Fruit fly (Drosophila melanogaster) whole organism, embryonic: ENCODE measurements around the gene CG17177.

ENCODE experiments used
- Blimp-1 ChIP-seq: fragments of 200-800 bp; sonication (Bioruptor generic); optimal IDR thresholded peaks from 3 replicates; lab custom pipeline; 2018; ENCODE audit warnings: missing biosample characterization, missing genetic modification characterization, mild to moderate bottlenecking, moderate library complexity, missing genetic modification reagents
- C15 ChIP-seq: fragments of 200-800 bp; sonication (Bioruptor generic); IDR thresholded peaks from 3 replicates; pipeline ENCODE4 v1.3.6; 2022; ENCODE audit warnings: missing biosample characterization, missing genetic modification characterization
- CG11504 ChIP-seq: fragments of 200-800 bp; sonication (Bioruptor generic); optimal IDR thresholded peaks from 3 replicates; lab custom pipeline; 2019; ENCODE audit warnings: missing biosample characterization, mild to moderate bottlenecking, missing genetic modification characterization, moderate library complexity
- CG11695 ChIP-seq: fragments of 200-800 bp; sonication (Bioruptor generic); IDR thresholded peaks from 3 replicates; pipeline ENCODE4 v1.3.6; 2022; ENCODE audit warnings: missing biosample characterization, missing genetic modification characterization
- CG13287 ChIP-seq: fragments of 200-800 bp; sonication (Bioruptor generic); IDR thresholded peaks from 2 replicates; pipeline ENCODE4 v1.3.6; 2022; ENCODE audit warnings: missing biosample characterization, missing genetic modification characterization; ENCODE audit not compliant: partially characterized antibody
- CG13624 ChIP-seq: fragments of 200-800 bp; sonication (Bioruptor generic); optimal IDR thresholded peaks from 2 replicates; lab custom pipeline; 2016; ENCODE audit warnings: missing biosample characterization, missing genetic modification characterization
- CG13894 ChIP-seq: fragments of 200-800 bp; sonication (Bioruptor generic); optimal IDR thresholded peaks from 3 replicates; lab custom pipeline; 2018; ENCODE audit warnings: missing biosample characterization, mild to moderate bottlenecking, missing genetic modification characterization, moderate library complexity
- CG14667 ChIP-seq: fragments of 200-800 bp; sonication (Bioruptor generic); IDR thresholded peaks from 2 replicates; pipeline ENCODE4 v1.3.6; 2022; ENCODE audit warnings: missing biosample characterization, missing genetic modification characterization
- CG17186 ChIP-seq: fragments of 200-800 bp; sonication (Bioruptor generic); optimal IDR thresholded peaks from 3 replicates; lab custom pipeline; 2017; ENCODE audit warnings: missing biosample characterization, missing genetic modification reagents, missing genetic modification characterization
- CG2129 ChIP-seq: fragments of 200-800 bp; sonication (Bioruptor generic); IDR thresholded peaks from 2 replicates; pipeline ENCODE4 v1.3.6; 2022; ENCODE audit warnings: missing biosample characterization, missing genetic modification characterization; ENCODE audit not compliant: partially characterized antibody
- CG2712 ChIP-seq: fragments of 200-800 bp; optimal IDR thresholded peaks from 3 replicates; lab custom pipeline; 2019; ENCODE audit warnings: missing biosample characterization, mild to moderate bottlenecking, missing genetic modification characterization, moderate library complexity
- CG42726 ChIP-seq: fragments of 200-800 bp; sonication (Bioruptor generic); IDR thresholded peaks from 2 replicates; pipeline ENCODE4 v1.3.6; 2022; ENCODE audit warnings: missing biosample characterization, missing genetic modification characterization; ENCODE audit not compliant: partially characterized antibody
- CG5953 ChIP-seq: fragments of 200-800 bp; sonication (Bioruptor generic); IDR thresholded peaks from 2 replicates; pipeline ENCODE4 v1.3.6; 2022; ENCODE audit warnings: missing biosample characterization, missing genetic modification characterization
- CG6791 ChIP-seq: fragments of 200-800 bp; sonication (Bioruptor generic); IDR thresholded peaks from 3 replicates; pipeline ENCODE4 v1.3.6; 2022; ENCODE audit warnings: missing biosample characterization, missing genetic modification characterization; ENCODE audit not compliant: partially characterized antibody
- CG7963 ChIP-seq: fragments of 200-800 bp; sonication (Bioruptor generic); IDR thresholded peaks from 3 replicates; pipeline ENCODE4 v1.3.6; 2022; ENCODE audit warnings: missing biosample characterization, missing genetic modification characterization; ENCODE audit not compliant: partially characterized antibody
- CG9797 ChIP-seq: fragments of 200-800 bp; sonication (Bioruptor generic); optimal IDR thresholded peaks from 3 replicates; lab custom pipeline; 2018; ENCODE audit warnings: missing biosample characterization, mild to moderate bottlenecking, missing genetic modification characterization
- CTCF ChIP-seq: fragments of 200-800 bp; sonication (Bioruptor generic); optimal IDR thresholded peaks from 2 replicates; lab custom pipeline; 2017; ENCODE audit warnings: missing biosample characterization, mild to moderate bottlenecking, missing genetic modification characterization, moderate library complexity
- Chrac-16 ChIP-seq: fragments of 200-800 bp; sonication (Bioruptor generic); optimal IDR thresholded peaks from 3 replicates; lab custom pipeline; 2016; ENCODE audit warnings: missing biosample characterization, missing genetic modification characterization
- CrebB ChIP-seq: fragments of 200-800 bp; sonication (Bioruptor generic); optimal IDR thresholded peaks from 3 replicates; lab custom pipeline; 2018; ENCODE audit warnings: missing biosample characterization, mild to moderate bottlenecking, missing genetic modification characterization
- Dfd ChIP-seq, 2 experiments: fragments of >200 bp; optimal IDR thresholded peaks; 2 replicates each; lab custom pipeline; 2017; ENCODE audit warnings: missing biosample characterization in 2 of 2, missing genetic modification characterization in 2 of 2
- Dll ChIP-seq: fragments of 200-800 bp; sonication (Bioruptor generic); IDR thresholded peaks from 4 replicates; pipeline ENCODE4 v1.3.6; 2022; ENCODE audit warnings: missing biosample characterization, missing genetic modification characterization; ENCODE audit not compliant: partially characterized antibody
- HLH3B ChIP-seq: fragments of 200-800 bp; sonication (Bioruptor generic); IDR thresholded peaks from 2 replicates; pipeline ENCODE4 v1.3.6; 2022; ENCODE audit warnings: missing biosample characterization, missing genetic modification characterization
- aop ChIP-seq: fragments of 200-800 bp; sonication (Bioruptor generic); IDR thresholded peaks from 2 replicates; pipeline ENCODE4 v1.3.6; 2022; ENCODE audit warnings: missing biosample characterization, missing genetic modification characterization
- ato ChIP-seq: fragments of 200-800 bp; sonication (Bioruptor generic); IDR thresholded peaks from 2 replicates; pipeline ENCODE4 v1.3.6; 2022; ENCODE audit warnings: missing biosample characterization, missing genetic modification characterization; ENCODE audit not compliant: partially characterized antibody
- bbx ChIP-seq: fragments of 200-800 bp; sonication (Bioruptor generic); IDR thresholded peaks from 2 replicates; pipeline ENCODE4 v1.3.6; 2022; ENCODE audit warnings: missing biosample characterization, missing genetic modification characterization; ENCODE audit not compliant: partially characterized antibody
- chinmo ChIP-seq: fragments of 200-800 bp; sonication (Bioruptor generic); IDR thresholded peaks from 4 replicates; pipeline ENCODE4 v1.3.6; 2022; ENCODE audit warnings: missing biosample characterization, missing genetic modification characterization; ENCODE audit not compliant: partially characterized antibody
- en ChIP-seq: fragments of 200-800 bp; sonication (Bioruptor generic); optimal IDR thresholded peaks from 2 replicates; lab custom pipeline; 2016; ENCODE audit warnings: missing biosample characterization, missing genetic modification characterization
- ftz-f1 ChIP-seq: fragments of 200-800 bp; sonication (Bioruptor generic); optimal IDR thresholded peaks from 2 replicates; lab custom pipeline; 2016; ENCODE audit warnings: missing biosample characterization, missing genetic modification characterization
- hbn ChIP-seq: fragments of 200-800 bp; sonication (Bioruptor generic); IDR thresholded peaks from 2 replicates; pipeline ENCODE4 v1.3.6; 2022; ENCODE audit warnings: missing biosample characterization, missing genetic modification characterization; ENCODE audit not compliant: partially characterized antibody
- inv ChIP-seq: fragments of 200-800 bp; sonication (Bioruptor generic); IDR thresholded peaks from 2 replicates; pipeline ENCODE4 v1.3.6; 2022; ENCODE audit warnings: missing biosample characterization, missing genetic modification characterization; ENCODE audit not compliant: partially characterized antibody
- knrl ChIP-seq: fragments of 200-800 bp; sonication (Bioruptor generic); IDR thresholded peaks from 3 replicates; pipeline ENCODE4 v1.3.6; 2022; ENCODE audit warnings: missing biosample characterization, missing genetic modification characterization; ENCODE audit not compliant: partially characterized antibody
- lola ChIP-seq, 3 experiments: fragments of >200 bp in 2 of 3; fragments of 200-800 bp in 1 of 3; sonication (Bioruptor generic) in 1 of 3; optimal IDR thresholded peaks; 2 replicates each; lab custom pipeline; 2017 to 2019; ENCODE audit warnings: missing biosample characterization in 3 of 3, missing genetic modification characterization in 3 of 3, mild to moderate bottlenecking in 1 of 3, moderate library complexity in 1 of 3
- pan ChIP-seq, 4 experiments: fragments of >200 bp in 3 of 4; fragments of 200-800 bp in 1 of 4; sonication (Bioruptor generic) in 1 of 4; optimal IDR thresholded peaks in 3 of 4; IDR thresholded peaks in 1 of 4; 2 replicates each; pipeline versions ENCODE4 v1.3.6 to Lab custom; 2017 to 2022; ENCODE audit warnings: missing biosample characterization in 2 of 4, missing genetic modification characterization in 2 of 4, mixed read lengths in 1 of 4
- phol ChIP-seq: fragments of 200-800 bp; sonication (Bioruptor generic); optimal IDR thresholded peaks from 3 replicates; lab custom pipeline; 2018; ENCODE audit warnings: missing biosample characterization, mild to moderate bottlenecking, missing genetic modification characterization, moderate library complexity
- ranshi ChIP-seq: fragments of 200-800 bp; sonication (Bioruptor generic); IDR thresholded peaks from 2 replicates; pipeline ENCODE4 v1.3.6; 2022; ENCODE audit warnings: missing biosample characterization, missing genetic modification characterization
- salm ChIP-seq: fragments of 200-800 bp; sonication (Bioruptor generic); optimal IDR thresholded peaks from 2 replicates; lab custom pipeline; 2018; ENCODE audit warnings: missing biosample characterization, mild to moderate bottlenecking, missing genetic modification characterization
- sna ChIP-seq: fragments of 200-800 bp; sonication (Bioruptor generic); IDR thresholded peaks from 2 replicates; pipeline ENCODE4 v1.3.6; 2022; ENCODE audit warnings: missing biosample characterization, missing genetic modification characterization; ENCODE audit not compliant: partially characterized antibody
- sug ChIP-seq: fragments of 200-800 bp; optimal IDR thresholded peaks from 2 replicates; lab custom pipeline; 2019; ENCODE audit warnings: missing biosample characterization, mild to moderate bottlenecking, missing genetic modification characterization, moderate library complexity
- tna ChIP-seq: fragments of 200-800 bp; sonication (Bioruptor generic); IDR thresholded peaks from 2 replicates; pipeline ENCODE4 v1.3.6; 2022; ENCODE audit warnings: missing biosample characterization, missing genetic modification characterization; ENCODE audit not compliant: partially characterized antibody
- unc-4 ChIP-seq: fragments of 200-800 bp; sonication (Bioruptor generic); IDR thresholded peaks from 2 replicates; pipeline ENCODE4 v1.3.6; 2022; ENCODE audit warnings: missing biosample characterization, missing genetic modification characterization; ENCODE audit not compliant: partially characterized antibody
- vnd ChIP-seq: fragments of 200-800 bp; sonication (Bioruptor generic); IDR thresholded peaks from 3 replicates; pipeline ENCODE4 v1.3.6; 2022; ENCODE audit warnings: missing biosample characterization, missing genetic modification characterization; ENCODE audit not compliant: partially characterized antibody
- zen ChIP-seq: fragments of 200-800 bp; sonication (Bioruptor generic); optimal IDR thresholded peaks from 3 replicates; lab custom pipeline; 2018; ENCODE audit warnings: missing biosample characterization, mild to moderate bottlenecking, missing genetic modification characterization, moderate library complexity

The CG17177 gene

dm6 chr3L:14678097-14678679 lies 23.3 kb downstream of the CG17177 start, which contains the start of gene CG4914 (continued):
- TF ChIP-seq CG13624 (GFP tag; lab: Kevin White, UChicago) (no peak), CG5953 (GFP tag; lab: Robert Waterston, UW) (peak; percentile 19; the same call in 1 of the 2 replicates), CG11504 (tag; lab: Kevin White, UChicago) (peak; percentile 85), chinmo (GFP tag; lab: Robert Waterston, UW) (no peak)

dm6 chr3L:14673740-14674463 lies 27.6 kb downstream of the CG17177 start:
- peak; percentile 96 for TF ChIP-seq CG6791 (GFP tag; lab: Robert Waterston, UW)
- TF ChIP-seq CG2129 (GFP tag; lab: Robert Waterston, UW): peak; percentile 26; the same call in 1 of the 2 replicates
- TF ChIP-seq pan (optimal IDR thresholded peaks at IDR 0.05; lab: Kevin White, UChicago): no peak
- peak in 1 of 2 experiments; percentile 5 for TF ChIP-seq pan (GFP tag; optimal IDR thresholded peaks at IDR 0.05 in 1 of 2, IDR thresholded peaks at IDR 0.05 in 1 of 2)
- TF ChIP-seq unc-4 (GFP tag; lab: Robert Waterston, UW): peak; percentile 29; the same call in 1 of the 2 replicates
- peak; percentile 4 for TF ChIP-seq zen (tag; lab: Kevin White, UChicago)
- TF ChIP-seq Chrac-16 (GFP tag; lab: Kevin White, UChicago): no peak
- no peak for TF ChIP-seq phol (tag; lab: Kevin White, UChicago)
- TF ChIP-seq sug: peak; percentile 7
- no peak for TF ChIP-seq Blimp-1 (GFP tag; lab: Kevin White, UChicago)
- peak; percentile 91 for TF ChIP-seq bbx (GFP tag; lab: Robert Waterston, UW)
- peak; percentile 66 for TF ChIP-seq CTCF
- peak; percentile 3 for TF ChIP-seq ftz-f1 (GFP tag; lab: Kevin White, UChicago)
- peak; percentile 88 for TF ChIP-seq CG7963 (GFP tag; lab: Robert Waterston, UW)
- TF ChIP-seq Dfd (GFP tag; optimal IDR thresholded peaks at IDR 0.05; lab: Kevin White, UChicago): peak in 1 of 2 experiments; percentile 95
- peak; percentile 10 for TF ChIP-seq salm (tag; lab: Kevin White, UChicago)
- peak; percentile 57 for TF ChIP-seq CG13894 (tag; lab: Kevin White, UChicago)
- TF ChIP-seq knrl (GFP tag; lab: Robert Waterston, UW): peak; percentile 71
- peak; percentile 77 for TF ChIP-seq tna (GFP tag; lab: Robert Waterston, UW)
- peak; percentile 90 for TF ChIP-seq CG42726 (GFP tag; lab: Robert Waterston, UW)
- no peak for TF ChIP-seq en (GFP tag; lab: Kevin White, UChicago)
- no peak for TF ChIP-seq CG14667
- TF ChIP-seq CG17186 (GFP tag; lab: Kevin White, UChicago): peak; percentile 11
- TF ChIP-seq vnd (GFP tag; lab: Robert Waterston, UW): peak; percentile 56; the same call in 2 of the 3 replicates
- TF ChIP-seq ranshi (GFP tag; lab: Robert Waterston, UW): no peak
- TF ChIP-seq CrebB (tag; lab: Kevin White, UChicago): no peak
- TF ChIP-seq C15 (GFP tag; lab: Robert Waterston, UW): 0 out of 3 replicates have a peak, but pooled peaks have one; percentile 21
- TF ChIP-seq Dll: peak; percentile 54; the same call in 1 of the 4 replicates
- peak; percentile 37 for TF ChIP-seq CG2712 (tag; lab: Kevin White, UChicago)
- TF ChIP-seq sna (GFP tag; lab: Robert Waterston, UW): peak; percentile 46; the same call in 1 of the 2 replicates
- TF ChIP-seq lola (GFP tag; optimal IDR thresholded peaks at IDR 0.05; lab: Kevin White, UChicago): peak in 1 of 3 experiments; percentile 71
- peak; percentile 67; the same call in 1 of the 2 replicates for TF ChIP-seq CG13287 (GFP tag; lab: Robert Waterston, UW)
- TF ChIP-seq CG11695 (GFP tag; lab: Robert Waterston, UW): 0 out of 3 replicates have a peak, but pooled peaks have one; percentile 12
- 0 out of 2 replicates have a peak, but pooled peaks have one; percentile 27 for TF ChIP-seq aop
- TF ChIP-seq HLH3B (GFP tag; lab: Robert Waterston, UW): peak; percentile 11; the same call in 1 of the 2 replicates
- 0 out of 2 replicates have a peak, but pooled peaks have one; percentile 33 for TF ChIP-seq hbn (GFP tag; lab: Robert Waterston, UW)
- peak; percentile 87 for TF ChIP-seq ato (GFP tag; lab: Robert Waterston, UW)
- peak; percentile 13 for TF ChIP-seq CG11504 (tag; lab: Kevin White, UChicago)
- peak; percentile 47 for TF ChIP-seq inv (GFP tag; lab: Robert Waterston, UW)
- no peak for TF ChIP-seq CG9797 (GFP tag; lab: Kevin White, UChicago)
